Fruit fly (Drosophila melanogaster) Kc167 (cell line): Measurements from ENCODE around the gene CG16736.

Experiments
- Sin3A ChIP-seq: fragments of >200 bp; optimal IDR thresholded peaks from 2 replicates; lab custom pipeline; 2018; ENCODE audit warnings: missing external identifiers
- psq ChIP-seq: fragments of >200 bp; optimal IDR thresholded peaks from 2 replicates; lab custom pipeline; 2017; ENCODE audit warnings: missing external identifiers

dm6 chr3R:9251543-9251942 is 6.0 kb downstream of the CG16736 start, which contains the start of gene St2:
- TF ChIP-seq Sin3A (no peak), psq (lab: Kevin White, UChicago) (no peak)
